Fruit fly (Drosophila melanogaster) whole organism, wandering third instar larva: ENCODE data around the gene Tbcd.
A peak's percentile ranks its signal among the peaks of the same experiment; 100 is the strongest.

Experiments used
- Abd-B ChIP-seq: fragments of >200 bp; optimal IDR thresholded peaks from 2 replicates; lab custom pipeline; 2017; ENCODE audit warnings: missing biosample characterization, missing genetic modification characterization
- CG32264 ChIP-seq: fragments of 200-800 bp; sonication (Bioruptor generic); optimal IDR thresholded peaks from 2 replicates; lab custom pipeline; 2016; ENCODE audit warnings: missing biosample characterization, missing genetic modification characterization
- CG9705 ChIP-seq: fragments of 200-800 bp; sonication (Bioruptor generic); optimal IDR thresholded peaks from 2 replicates; lab custom pipeline; 2018; ENCODE audit warnings: missing biosample characterization, mild to moderate bottlenecking, missing genetic modification characterization
- CrebA ChIP-seq: fragments of 200-800 bp; sonication (Bioruptor generic); optimal IDR thresholded peaks from 2 replicates; lab custom pipeline; 2016; ENCODE audit warnings: missing biosample characterization, mild to moderate bottlenecking, missing genetic modification characterization, borderline replicate concordance
- Dfd ChIP-seq: fragments of >200 bp; optimal IDR thresholded peaks from 2 replicates; lab custom pipeline; 2017; ENCODE audit warnings: missing biosample characterization, missing genetic modification characterization
- Dif ChIP-seq: fragments of 200-275, 200-300 bp; sonication (Bioruptor generic); optimal IDR thresholded peaks from 2 replicates; lab custom pipeline; 2018; ENCODE audit warnings: missing biosample characterization, missing genetic modification characterization; ENCODE audit not compliant: partially characterized antibody
- GATAd ChIP-seq: sonication (Bioruptor generic); optimal IDR thresholded peaks from 2 replicates; lab custom pipeline; 2016; ENCODE audit warnings: missing biosample characterization, missing genetic modification characterization
- HLH106 ChIP-seq: fragments of 200-800 bp; optimal IDR thresholded peaks from 3 replicates; lab custom pipeline; 2019; ENCODE audit warnings: missing biosample characterization, mild to moderate bottlenecking, missing genetic modification characterization, moderate library complexity
- Hnf4 ChIP-seq: fragments of 200-800 bp; sonication (Bioruptor generic); optimal IDR thresholded peaks from 2 replicates; lab custom pipeline; 2016; ENCODE audit warnings: missing biosample characterization, mild to moderate bottlenecking, missing genetic modification characterization
- Hr78 ChIP-seq: fragments of >200 bp; optimal IDR thresholded peaks from 2 replicates; lab custom pipeline; 2017; ENCODE audit warnings: missing biosample characterization, missing genetic modification characterization
- Hr83 ChIP-seq: fragments of 200-300 bp; sonication (Bioruptor generic); optimal IDR thresholded peaks from 2 replicates; lab custom pipeline; 2016; ENCODE audit warnings: missing biosample characterization, mild to moderate bottlenecking, missing genetic modification characterization, moderate library complexity; ENCODE audit not compliant: poor library complexity, severe bottlenecking
- Jra ChIP-seq: sonication (Bioruptor generic); optimal IDR thresholded peaks from 2 replicates; lab custom pipeline; 2016; ENCODE audit warnings: missing biosample characterization, missing genetic modification characterization
- Mio ChIP-seq: sonication (Bioruptor generic); optimal IDR thresholded peaks from 2 replicates; lab custom pipeline; 2016; ENCODE audit warnings: missing biosample characterization, missing genetic modification characterization
- Myc ChIP-seq: fragments of >200 bp; optimal IDR thresholded peaks from 2 replicates; lab custom pipeline; 2017
- N ChIP-seq: fragments of >200 bp; optimal IDR thresholded peaks from 2 replicates; lab custom pipeline; 2018; ENCODE audit warnings: missing biosample characterization, missing external identifiers, missing genetic modification characterization
- OdsH ChIP-seq: fragments of 200-800 bp; sonication (Bioruptor generic); optimal IDR thresholded peaks from 2 replicates; lab custom pipeline; 2016; ENCODE audit warnings: missing biosample characterization, mild to moderate bottlenecking, missing genetic modification characterization
- Rel ChIP-seq, 2 experiments: fragments of 200-800 bp; sonication (Bioruptor generic) in 1 of 2; optimal IDR thresholded peaks; 2 replicates in 1 of 2; 3 replicates in 1 of 2; lab custom pipeline; 2016 to 2019; ENCODE audit warnings: mild to moderate bottlenecking in 2 of 2, missing biosample characterization in 2 of 2, missing genetic modification characterization in 2 of 2, moderate library complexity in 1 of 2
- Sp1 ChIP-seq: fragments of 200-800 bp; sonication (Bioruptor generic); optimal IDR thresholded peaks from 3 replicates; lab custom pipeline; 2019; ENCODE audit warnings: missing biosample characterization, mild to moderate bottlenecking, missing genetic modification characterization, moderate library complexity
- Vsx2 ChIP-seq: fragments of 200-300, 225-300 bp; sonication (Bioruptor generic); optimal IDR thresholded peaks from 2 replicates; lab custom pipeline; 2018; ENCODE audit warnings: missing biosample characterization, missing genetic modification characterization; ENCODE audit not compliant: partially characterized antibody
- br ChIP-seq: fragments of 200-800 bp; sonication (Bioruptor generic); optimal IDR thresholded peaks from 2 replicates; lab custom pipeline; 2016; ENCODE audit warnings: missing biosample characterization, missing genetic modification characterization
- brk ChIP-seq: fragments of 200-800 bp; sonication (Bioruptor generic); optimal IDR thresholded peaks from 2 replicates; lab custom pipeline; 2016; ENCODE audit warnings: missing biosample characterization, mild to moderate bottlenecking, missing genetic modification characterization
- dl ChIP-seq, 2 experiments: fragments of 175-275, 200-275 bp in 1 of 2; fragments of 200-275 bp in 1 of 2; sonication (Bioruptor generic); optimal IDR thresholded peaks; lab custom pipeline; 2018; ENCODE audit warnings: mild to moderate bottlenecking in 2 of 2, missing biosample characterization in 2 of 2, missing genetic modification characterization in 2 of 2, moderate library complexity in 2 of 2; ENCODE audit not compliant: partially characterized antibody in 2 of 2, insufficient read depth in 1 of 2
- dmrt93B ChIP-seq: fragments of 200-800 bp; sonication (Bioruptor generic); optimal IDR thresholded peaks from 2 replicates; lab custom pipeline; 2018; ENCODE audit warnings: missing biosample characterization, mild to moderate bottlenecking, missing genetic modification characterization
- dsf ChIP-seq: sonication (Bioruptor generic); optimal IDR thresholded peaks from 2 replicates; lab custom pipeline; 2016; ENCODE audit warnings: missing biosample characterization, missing genetic modification characterization, borderline replicate concordance
- ey ChIP-seq: fragments of 200-800 bp; sonication (Bioruptor generic); optimal IDR thresholded peaks from 2 replicates; lab custom pipeline; 2016; ENCODE audit warnings: missing biosample characterization, missing genetic modification characterization
- foxo ChIP-seq, 2 experiments: fragments of 200-800 bp; sonication (Bioruptor generic); optimal IDR thresholded peaks; 2 replicates in 1 of 2; 3 replicates in 1 of 2; lab custom pipeline; 2016 to 2017; ENCODE audit warnings: missing biosample characterization in 2 of 2, missing genetic modification characterization in 2 of 2
- fru ChIP-seq: fragments of 200-800 bp; sonication (Bioruptor generic); optimal IDR thresholded peaks from 3 replicates; lab custom pipeline; 2016; ENCODE audit warnings: missing biosample characterization, mild to moderate bottlenecking, missing genetic modification characterization
- h ChIP-seq: fragments of 200-800 bp; sonication (Bioruptor generic); optimal IDR thresholded peaks from 3 replicates; lab custom pipeline; 2016; ENCODE audit warnings: missing biosample characterization, mild to moderate bottlenecking, missing genetic modification characterization
- jim ChIP-seq: fragments of 175-275, 200-325 bp; sonication (Bioruptor generic); optimal IDR thresholded peaks from 2 replicates; lab custom pipeline; 2016; ENCODE audit warnings: missing biosample characterization, mild to moderate bottlenecking, missing genetic modification characterization
- lola ChIP-seq: fragments of >200 bp; optimal IDR thresholded peaks from 2 replicates; lab custom pipeline; 2017; ENCODE audit warnings: missing biosample characterization, missing genetic modification characterization
- pan ChIP-seq: fragments of >200 bp; optimal IDR thresholded peaks from 2 replicates; lab custom pipeline; 2017
- psq ChIP-seq: fragments of 200-800 bp; sonication (Bioruptor generic); optimal IDR thresholded peaks from 3 replicates; lab custom pipeline; 2017; ENCODE audit warnings: missing biosample characterization, mild to moderate bottlenecking, missing genetic modification characterization, moderate library complexity
- rgr ChIP-seq: fragments of 200-800 bp; sonication (Bioruptor generic); optimal IDR thresholded peaks from 3 replicates; lab custom pipeline; 2016; ENCODE audit warnings: missing biosample characterization, mild to moderate bottlenecking, missing genetic modification characterization
- sage ChIP-seq: fragments of 200-800 bp; sonication (Bioruptor generic); optimal IDR thresholded peaks from 2 replicates; lab custom pipeline; 2016; ENCODE audit warnings: missing biosample characterization, mild to moderate bottlenecking, missing genetic modification characterization
- sv ChIP-seq: fragments of 200-800 bp; sonication (Bioruptor generic); optimal IDR thresholded peaks from 3 replicates; lab custom pipeline; 2016; ENCODE audit warnings: missing biosample characterization, missing genetic modification characterization
- tai ChIP-seq: sonication (Bioruptor generic); optimal IDR thresholded peaks from 2 replicates; lab custom pipeline; 2016; ENCODE audit warnings: missing biosample characterization, missing genetic modification characterization
- usp ChIP-seq: fragments of >200 bp; optimal IDR thresholded peaks from 2 replicates; lab custom pipeline; 2017; ENCODE audit warnings: missing biosample characterization, missing genetic modification characterization
- woc ChIP-seq: sonication (Bioruptor generic); optimal IDR thresholded peaks from 2 replicates; lab custom pipeline; 2016; ENCODE audit warnings: missing biosample characterization, mild to moderate bottlenecking, missing genetic modification characterization

Gene Tbcd

dm6 chr2L:2189100-2189499 lies 41.8 kb downstream of the Tbcd start:
- TF ChIP-seq Hr78 (no peak), rgr (GFP tag; lab: Kevin White, UChicago) (peak; percentile 62), CG9705 (GFP tag; lab: Kevin White, UChicago) (no peak), N (no peak), CG32264 (GFP tag; lab: Kevin White, UChicago) (peak; percentile 37), sv (GFP tag; lab: Kevin White, UChicago) (no peak), h (GFP tag; lab: Kevin White, UChicago) (peak; percentile 75), dsf (GFP tag; lab: Kevin White, UChicago) (no peak), Dif (GFP tag; lab: Kevin White, UChicago) (no peak), br (GFP tag; lab: Kevin White, UChicago) (peak; percentile 65), HLH106 (tag; lab: Kevin White, UChicago) (peak; percentile 70), foxo (GFP tag; optimal IDR thresholded peaks at IDR 0.05; lab: Kevin White, UChicago) (peak in 1 of 2 experiments; percentile 73), Vsx2 (GFP tag; lab: Kevin White, UChicago) (no peak), ey (peak; percentile 64), sage (GFP tag; lab: Kevin White, UChicago) (no peak), jim (GFP tag; lab: Kevin White, UChicago) (no peak), Jra (GFP tag; lab: Kevin White, UChicago) (no peak), CrebA (GFP tag; lab: Kevin White, UChicago) (no peak), Hr83 (GFP tag; lab: Kevin White, UChicago) (no peak), pan (no peak), psq (GFP tag; lab: Kevin White, UChicago) (peak; percentile 59), Sp1 (peak; percentile 41), Dfd (GFP tag; lab: Kevin White, UChicago) (no peak), Myc (no peak), dmrt93B (peak; percentile 48), tai (no peak), fru (GFP tag; lab: Kevin White, UChicago) (peak; percentile 77), Hnf4 (peak; percentile 45), woc (GFP tag; lab: Kevin White, UChicago) (peak; percentile 32), lola (no peak), Abd-B (GFP tag; lab: Kevin White, UChicago) (no peak), brk (no peak), OdsH (GFP tag; lab: Kevin White, UChicago) (peak; percentile 62), dl (GFP tag; optimal IDR thresholded peaks at IDR 0.05; lab: Kevin White, UChicago; ENCODE audit: insufficient read depth in 1 of 2, partially characterized antibody in 2 of 2) (no peak), GATAd (GFP tag; lab: Kevin White, UChicago) (no peak), Mio (GFP tag; lab: Kevin White, UChicago) (no peak), Rel (GFP tag; optimal IDR thresholded peaks at IDR 0.05; lab: Kevin White, UChicago) (no peak), Rel (tag; optimal IDR thresholded peaks at IDR 0.05; lab: Kevin White, UChicago) (no peak), usp (no peak)

- TF ChIP-seq CrebA (GFP tag; lab: Kevin White, UChicago) (no peak), Vsx2 (GFP tag; lab: Kevin White, UChicago) (no peak), usp (no peak), dsf (GFP tag; lab: Kevin White, UChicago) (no peak), N (no peak), Hr83 (GFP tag; lab: Kevin White, UChicago) (no peak), Mio (GFP tag; lab: Kevin White, UChicago) (no peak), Rel (GFP tag; optimal IDR thresholded peaks at IDR 0.05; lab: Kevin White, UChicago) (no peak), Rel (tag; optimal IDR thresholded peaks at IDR 0.05; lab: Kevin White, UChicago) (peak; percentile 87), CG9705 (GFP tag; lab: Kevin White, UChicago) (no peak), HLH106 (tag; lab: Kevin White, UChicago) (no peak), h (GFP tag; lab: Kevin White, UChicago) (peak; percentile 18), rgr (GFP tag; lab: Kevin White, UChicago) (peak; percentile 11), foxo (GFP tag; optimal IDR thresholded peaks at IDR 0.05; lab: Kevin White, UChicago) (no peak), Myc (no peak), GATAd (GFP tag; lab: Kevin White, UChicago) (no peak), woc (GFP tag; lab: Kevin White, UChicago) (no peak)
Measured at dm6 chr2L:2190684-2191083, 43.4 kb downstream of the Tbcd start.
